Worm (Caenorhabditis elegans) whole organism, young adult: ENCODE results near the gene gtf-2E1.

Experiments
- B0035.1 ChIP-seq: sonication (generic microtip); optimal IDR thresholded peaks from 2 replicates; lab custom pipeline; 2016; ENCODE audit warnings: missing genetic modification characterization, mild to moderate bottlenecking, missing compliant biosample characterization, missing genotype, missing genetic modification reagents
- B0261.1 ChIP-seq: sonication (generic microtip); optimal IDR thresholded peaks from 2 replicates; lab custom pipeline; 2016; ENCODE audit warnings: mild to moderate bottlenecking, missing genetic modification characterization, moderate library complexity, missing compliant biosample characterization
- C06A6.2 ChIP-seq: fragments of 200-800 bp; sonication (Bioruptor generic); conservative IDR thresholded peaks from 2 replicates; pipeline ENCODE4 v1.3.6; 2022; ENCODE audit warnings: missing genetic modification characterization, missing compliant biosample characterization
- F22D6.2 ChIP-seq: sonication (generic microtip); optimal IDR thresholded peaks from 2 replicates; lab custom pipeline; 2016; ENCODE audit warnings: mild to moderate bottlenecking, missing genetic modification characterization, missing compliant biosample characterization
- F33H1.4 ChIP-seq: fragments of 200-800 bp; sonication (Bioruptor generic); IDR thresholded peaks from 2 replicates; pipeline ENCODE4 v1.3.6; 2022; ENCODE audit warnings: missing genetic modification reagents, missing genetic modification characterization, missing compliant biosample characterization
- F37B4.10 ChIP-seq: fragments of 200-800 bp; sonication (Bioruptor generic); IDR thresholded peaks from 2 replicates; pipeline ENCODE4 v1.3.6; 2022; ENCODE audit warnings: missing genetic modification characterization, missing compliant biosample characterization
- T26A5.8 ChIP-seq: sonication (generic microtip); optimal IDR thresholded peaks from 2 replicates; lab custom pipeline; 2016; ENCODE audit warnings: missing genetic modification characterization, missing compliant biosample characterization
- Y56A3A.18 ChIP-seq: fragments of 200-800 bp; sonication (Bioruptor generic); IDR thresholded peaks from 2 replicates; pipeline ENCODE4 v1.3.6; 2022; ENCODE audit warnings: missing genetic modification reagents, missing genetic modification characterization, missing compliant biosample characterization
- Y79H2A.3 ChIP-seq: fragments of 200-800 bp; sonication (Bioruptor generic); conservative IDR thresholded peaks from 2 replicates; pipeline ENCODE4 v1.3.6; 2022; ENCODE audit warnings: missing genetic modification reagents, missing genetic modification characterization, missing compliant biosample characterization
- ama-1 ChIP-seq, 3 experiments: fragments of 150-350 bp in 1 of 3; sonication (generic microtip) in 2 of 3; optimal IDR thresholded peaks; 2 replicates each; lab custom pipeline; 2014 to 2018; ENCODE audit warnings: missing biosample characterization in 2 of 3, missing genetic modification characterization in 2 of 3, missing genetic modification reagents in 2 of 3
- atf-7 ChIP-seq: sonication (generic microtip); optimal IDR thresholded peaks from 2 replicates; lab custom pipeline; 2017; ENCODE audit warnings: mild to moderate bottlenecking, missing genetic modification characterization, missing compliant biosample characterization
- attf-3 ChIP-seq: fragments of 200-800 bp; sonication (Bioruptor generic); conservative IDR thresholded peaks from 2 replicates; pipeline ENCODE4 v1.3.6; 2022; ENCODE audit warnings: missing genetic modification reagents, missing genetic modification characterization, missing compliant biosample characterization
- attf-6 ChIP-seq: fragments of 200-800 bp; sonication (Bioruptor generic); IDR thresholded peaks from 2 replicates; pipeline ENCODE4 v1.3.6; 2022; ENCODE audit warnings: missing genetic modification reagents, missing genetic modification characterization, missing compliant biosample characterization
- bed-2 ChIP-seq: fragments of 200-800 bp; sonication (Bioruptor generic); IDR thresholded peaks from 2 replicates; pipeline ENCODE4 v1.3.6; 2022; ENCODE audit warnings: missing genetic modification reagents, missing genetic modification characterization, missing compliant biosample characterization
- ceh-27 ChIP-seq: fragments of 200-800 bp; sonication (Bioruptor generic); optimal IDR thresholded peaks from 2 replicates; lab custom pipeline; 2018; ENCODE audit warnings: mild to moderate bottlenecking, missing genetic modification characterization, moderate library complexity, missing compliant biosample characterization
- ceh-79 ChIP-seq: sonication (generic microtip); optimal IDR thresholded peaks from 2 replicates; lab custom pipeline; 2017; ENCODE audit warnings: mild to moderate bottlenecking, missing genetic modification characterization, missing compliant biosample characterization
- dox-1 ChIP-seq: fragments of 200-800 bp; sonication (Bioruptor generic); IDR thresholded peaks from 2 replicates; pipeline ENCODE4 v1.3.6; 2022; ENCODE audit warnings: missing genetic modification reagents, missing genetic modification characterization, missing compliant biosample characterization
- dpl-1 ChIP-seq: fragments of 150-350 bp; optimal IDR thresholded peaks from 2 replicates; lab custom pipeline; 2014; ENCODE audit warnings: missing biosample characterization, missing genetic modification reagents, missing genetic modification characterization
- efl-1 ChIP-seq: fragments of 150-350 bp; optimal IDR thresholded peaks from 2 replicates; lab custom pipeline; 2014; ENCODE audit warnings: missing biosample characterization, missing genetic modification reagents, missing genetic modification characterization
- ekl-4 ChIP-seq: fragments of 200-800 bp; sonication (Bioruptor generic); IDR thresholded peaks from 2 replicates; pipeline ENCODE4 v1.3.6; 2022; ENCODE audit warnings: missing genetic modification reagents, missing genetic modification characterization, missing compliant biosample characterization
- him-1 ChIP-seq: sonication (generic microtip); optimal IDR thresholded peaks from 2 replicates; lab custom pipeline; 2016; ENCODE audit warnings: missing genotype, missing genetic modification reagents, missing genetic modification characterization, missing compliant biosample characterization
- hmg-20 ChIP-seq: fragments of 200-800 bp; sonication (Bioruptor generic); IDR thresholded peaks from 2 replicates; pipeline ENCODE4 v1.3.6; 2022; ENCODE audit warnings: missing genetic modification reagents, missing genetic modification characterization, missing compliant biosample characterization
- let-607 ChIP-seq, 2 experiments: fragments of 200-800 bp in 1 of 2; sonication (Bioruptor generic) in 1 of 2; sonication (generic microtip) in 1 of 2; optimal IDR thresholded peaks; 2 replicates each; lab custom pipeline; 2016 to 2018; ENCODE audit warnings: mild to moderate bottlenecking in 2 of 2, missing compliant biosample characterization in 2 of 2, missing genetic modification characterization in 2 of 2, moderate library complexity in 2 of 2, missing genotype in 1 of 2
- lin-40 ChIP-seq: sonication (generic microtip); optimal IDR thresholded peaks from 2 replicates; lab custom pipeline; 2016; ENCODE audit warnings: missing genetic modification characterization, mild to moderate bottlenecking, missing compliant biosample characterization, missing genotype, missing genetic modification reagents
- lir-1 ChIP-seq: fragments of 200-800 bp; sonication (Bioruptor generic); conservative IDR thresholded peaks from 2 replicates; pipeline ENCODE4 v1.3.6; 2022; ENCODE audit warnings: missing genetic modification reagents, missing genetic modification characterization, missing compliant biosample characterization
- madf-3 ChIP-seq: fragments of 200-800 bp; sonication (Bioruptor generic); IDR thresholded peaks from 2 replicates; pipeline ENCODE4 v1.3.6; 2022; ENCODE audit warnings: missing genetic modification reagents, missing genetic modification characterization, missing compliant biosample characterization
- pha-4 ChIP-seq: fragments of 150-350 bp; sonication (generic microtip); optimal IDR thresholded peaks from 2 replicates; lab custom pipeline; 2014; ENCODE audit warnings: missing biosample characterization, missing genetic modification reagents, missing genetic modification characterization
- rcor-1 ChIP-seq: fragments of 200-800 bp; sonication (Bioruptor generic); IDR thresholded peaks from 2 replicates; pipeline ENCODE4 v1.3.6; 2022; ENCODE audit warnings: missing genetic modification reagents, missing genetic modification characterization, missing compliant biosample characterization
- rec-8 ChIP-seq, 2 experiments: sonication (generic microtip); optimal IDR thresholded peaks; 2 replicates each; lab custom pipeline; 2016; ENCODE audit warnings: mild to moderate bottlenecking in 2 of 2, missing genetic modification characterization in 2 of 2, missing genetic modification reagents in 2 of 2, missing genotype in 2 of 2, missing biosample characterization in 1 of 2, missing compliant biosample characterization in 1 of 2, moderate library complexity in 1 of 2
- sdz-38 ChIP-seq: sonication (generic microtip); optimal IDR thresholded peaks from 2 replicates; lab custom pipeline; 2016; ENCODE audit warnings: missing genotype, missing genetic modification characterization, missing compliant biosample characterization
- sea-2 ChIP-seq: fragments of 200-800 bp; sonication (Bioruptor generic); IDR thresholded peaks from 2 replicates; pipeline ENCODE4 v1.3.6; 2022; ENCODE audit warnings: missing genetic modification characterization, missing compliant biosample characterization
- snpc-4 ChIP-seq, 5 experiments: fragments of 150-350 bp in 1 of 5; sonication (generic microtip) in 4 of 5; optimal IDR thresholded peaks; 2 replicates each; lab custom pipeline; 2014 to 2018; ENCODE audit warnings: missing genetic modification characterization in 5 of 5, missing biosample characterization in 3 of 5, antibody characterized with exemption in 2 of 5, mild to moderate bottlenecking in 2 of 5, missing compliant biosample characterization in 2 of 5, missing genotype in 2 of 5, moderate library complexity in 2 of 5, missing genetic modification reagents in 1 of 5
- somi-1 ChIP-seq: fragments of 200-800 bp; sonication (Bioruptor generic); optimal IDR thresholded peaks from 2 replicates; lab custom pipeline; 2018; ENCODE audit warnings: mild to moderate bottlenecking, missing genetic modification characterization, missing compliant biosample characterization
- tbp1 ChIP-seq: fragments of 200-800 bp; sonication (Bioruptor generic); optimal IDR thresholded peaks from 2 replicates; lab custom pipeline; 2018; ENCODE audit warnings: mild to moderate bottlenecking, missing genetic modification characterization, missing compliant biosample characterization
- tlf-1 ChIP-seq: fragments of 200-800 bp; sonication (Bioruptor generic); optimal IDR thresholded peaks from 2 replicates; lab custom pipeline; 2018; ENCODE audit warnings: mild to moderate bottlenecking, missing genetic modification characterization, missing compliant biosample characterization
- unc-130 ChIP-seq: sonication (generic microtip); optimal IDR thresholded peaks from 2 replicates; lab custom pipeline; 2016; ENCODE audit warnings: missing genetic modification reagents, missing genetic modification characterization, missing compliant biosample characterization
- zim-3 ChIP-seq: sonication (generic microtip); optimal IDR thresholded peaks from 2 replicates; lab custom pipeline; 2017; ENCODE audit warnings: mild to moderate bottlenecking, missing genetic modification characterization, moderate library complexity, missing compliant biosample characterization
- ztf-18 ChIP-seq: sonication (generic microtip); optimal IDR thresholded peaks from 2 replicates; lab custom pipeline; 2016; ENCODE audit warnings: missing genotype, mild to moderate bottlenecking, missing genetic modification characterization, missing compliant biosample characterization
- ztf-28 ChIP-seq: fragments of 200-800 bp; sonication (Bioruptor generic); IDR thresholded peaks from 2 replicates; pipeline ENCODE4 v1.3.6; 2022; ENCODE audit warnings: missing genetic modification reagents, missing genetic modification characterization, missing compliant biosample characterization
- ztf-6 ChIP-seq: fragments of 200-800 bp; sonication (Bioruptor generic); IDR thresholded peaks from 2 replicates; pipeline ENCODE4 v1.3.6; 2022; ENCODE audit warnings: missing genetic modification reagents, missing genetic modification characterization, missing compliant biosample characterization

gtf-2E1 gene

DNA sequence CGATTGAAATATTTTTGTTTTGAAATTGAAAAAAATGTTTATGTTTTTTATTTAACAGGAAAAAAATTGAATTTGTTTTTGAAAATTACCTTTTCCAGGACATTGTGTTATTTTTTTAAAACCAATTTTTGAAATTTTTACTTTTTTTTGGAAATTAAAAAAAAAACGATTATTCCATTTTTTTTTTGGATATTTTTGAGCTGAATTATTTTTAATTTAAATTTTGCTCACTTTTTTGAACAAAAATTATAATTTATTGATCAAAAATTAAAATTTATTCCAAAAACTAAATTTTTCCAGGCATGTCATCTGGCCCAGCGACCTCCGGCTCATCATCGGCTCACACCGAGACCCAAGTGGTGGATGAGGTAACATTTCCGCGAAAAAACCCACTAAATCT, at the start of gene gtf-2E1:
Gene gtf-2E1, plus strand, starts transcription at position 301 of the 400 bp plus-strand sequence.
- no peak for TF ChIP-seq snpc-4 (GFP tag; optimal IDR thresholded peaks at IDR 0.05; lab: Kevin White, UChicago)
- TF ChIP-seq snpc-4 (tag; optimal IDR thresholded peaks at IDR 0.05; lab: Kevin White, UChicago) = peak in 1 of 4 experiments; percentile 6
- TF ChIP-seq ztf-18 (tag; lab: Kevin White, UChicago) = no peak

DNA sequence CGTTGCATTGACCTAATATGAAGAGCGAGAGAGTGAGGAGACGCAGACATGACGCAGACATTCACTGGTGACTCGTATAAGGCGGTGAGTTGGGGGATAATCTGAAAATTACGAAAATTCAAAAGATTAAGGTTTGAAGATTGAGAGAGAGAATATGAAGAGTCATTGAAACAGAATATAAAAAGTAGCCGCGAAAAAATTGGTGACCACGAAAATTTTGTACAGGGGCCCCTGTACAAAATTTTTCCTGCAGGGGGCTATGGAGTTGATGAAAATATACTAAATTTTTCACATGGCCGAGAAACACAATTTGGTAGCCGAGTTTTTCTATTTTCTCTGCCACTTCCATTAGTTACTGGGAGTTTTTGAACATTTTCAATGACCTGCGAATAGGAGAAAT, 48.4 kb upstream of the gtf-2E1 start, which contains the start of gene cnnm-1:
Gene cnnm-1, minus strand, starts transcription at position 101 of the 400 bp plus-strand sequence.
- no peak for TF ChIP-seq F22D6.2 (tag; lab: Kevin White, UChicago)

DNA sequence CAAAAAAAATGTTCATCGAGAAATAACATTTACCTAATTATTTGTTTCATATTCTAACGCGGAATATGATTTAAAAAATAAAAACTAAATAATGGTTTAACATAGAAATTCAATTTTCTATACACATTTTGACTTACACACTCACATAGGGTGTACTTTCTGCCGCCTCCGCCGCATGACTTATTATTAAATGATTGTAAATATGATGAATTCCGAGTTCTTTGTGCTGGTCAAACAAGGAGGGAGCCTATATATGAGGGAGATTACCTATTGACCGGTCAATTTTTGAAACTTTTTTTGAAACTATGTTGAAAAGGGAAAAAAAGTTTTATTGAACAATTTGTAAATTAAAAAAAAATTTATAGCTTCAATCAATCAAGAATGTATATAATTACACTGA, 47.2 kb upstream of the gtf-2E1 start:
- TF ChIP-seq sea-2 (GFP tag; lab: Robert Waterston, UW) (no peak), Y56A3A.18 (GFP tag; lab: Robert Waterston, UW) (no peak), efl-1 (GFP tag; lab: Kevin White, UChicago) (no peak), C06A6.2 (GFP tag; lab: Robert Waterston, UW) (no peak), rec-8 (tag; optimal IDR thresholded peaks at IDR 0.05; lab: Kevin White, UChicago) (no peak), ztf-6 (GFP tag; lab: Robert Waterston, UW) (no peak), lir-1 (no peak), B0261.1 (tag; lab: Kevin White, UChicago) (no peak), B0035.1 (tag; lab: Kevin White, UChicago) (no peak), zim-3 (tag; lab: Kevin White, UChicago) (no peak)
- TF ChIP-seq, all 124 proteins: peak for 0

DNA sequence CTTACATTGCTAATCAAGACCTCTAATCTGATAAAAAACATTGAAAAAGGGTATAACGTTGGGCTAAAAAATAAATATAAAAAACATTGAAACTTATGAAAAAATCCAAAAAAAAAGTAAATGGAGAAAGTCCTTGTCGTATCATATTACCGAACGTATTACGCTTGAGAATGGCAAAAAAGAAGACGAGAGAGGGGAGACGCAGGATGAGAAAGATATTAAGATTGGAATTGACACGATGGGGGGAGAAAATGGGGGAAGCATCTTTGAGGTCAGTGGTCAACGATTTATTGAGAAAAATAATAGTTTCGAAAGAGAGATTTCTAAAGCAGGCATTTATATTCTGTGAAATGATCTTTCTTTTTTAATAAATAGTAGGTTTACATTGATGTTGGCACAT, 45.8 kb upstream of the gtf-2E1 start:
- TF ChIP-seq lir-1 (no peak), him-1 (tag; lab: Kevin White, UChicago) (no peak), ceh-27 (GFP tag; lab: Kevin White, UChicago) (no peak), ceh-79 (tag; lab: Kevin White, UChicago) (no peak), Y79H2A.3 (GFP tag; lab: Robert Waterston, UW) (no peak), ama-1 (optimal IDR thresholded peaks at IDR 0.05; lab: Kevin White, UChicago) (no peak), ama-1 (GFP tag; optimal IDR thresholded peaks at IDR 0.05; lab: Kevin White, UChicago) (no peak), T26A5.8 (tag; lab: Kevin White, UChicago) (no peak), Y56A3A.18 (GFP tag; lab: Robert Waterston, UW) (no peak), rcor-1 (GFP tag; lab: Robert Waterston, UW) (no peak), C06A6.2 (GFP tag; lab: Robert Waterston, UW) (no peak), hmg-20 (GFP tag; lab: Robert Waterston, UW) (no peak), bed-2 (no peak), atf-7 (tag; lab: Kevin White, UChicago) (no peak), tbp1 (no peak), dox-1 (GFP tag; lab: Robert Waterston, UW) (no peak), ekl-4 (no peak), attf-6 (GFP tag; lab: Robert Waterston, UW) (no peak), F37B4.10 (GFP tag; lab: Robert Waterston, UW) (no peak)
- TF ChIP-seq, all 124 proteins: peak for 0

DNA sequence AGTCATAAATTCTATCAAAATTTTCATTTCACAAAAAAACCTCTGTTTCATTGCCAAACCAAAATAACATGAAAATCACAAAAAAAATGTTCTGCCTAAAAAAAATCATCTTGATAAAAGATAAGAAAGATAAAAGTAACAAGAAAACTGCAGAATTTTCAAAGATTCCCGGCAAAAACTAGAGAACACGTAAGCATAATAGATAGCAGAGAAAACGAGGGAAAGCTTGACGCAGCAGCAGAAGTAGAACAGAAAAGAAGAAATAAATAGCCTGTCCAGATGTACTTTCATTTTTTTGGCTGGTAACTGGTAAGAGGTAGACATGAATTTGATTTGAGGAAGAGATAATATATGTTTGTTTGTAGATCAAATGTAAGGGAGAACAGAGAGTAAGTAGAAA, 44.3 kb upstream of the gtf-2E1 start:
- TF ChIP-seq dpl-1 (GFP tag; lab: Kevin White, UChicago) (no peak), lin-40 (tag; lab: Kevin White, UChicago) (no peak), attf-3 (GFP tag; lab: Robert Waterston, UW) (no peak), sdz-38 (tag; lab: Kevin White, UChicago) (no peak), tlf-1 (GFP tag; lab: Kevin White, UChicago) (no peak), let-607 (tag; optimal IDR thresholded peaks at IDR 0.05; lab: Kevin White, UChicago) (no peak), ztf-18 (tag; lab: Kevin White, UChicago) (no peak), unc-130 (GFP tag; lab: Kevin White, UChicago) (no peak), F33H1.4 (no peak), somi-1 (GFP tag; lab: Kevin White, UChicago) (no peak), ztf-28 (no peak), Y79H2A.3 (GFP tag; lab: Robert Waterston, UW) (no peak), ama-1 (optimal IDR thresholded peaks at IDR 0.05; lab: Kevin White, UChicago) (no peak), ama-1 (GFP tag; optimal IDR thresholded peaks at IDR 0.05; lab: Kevin White, UChicago) (no peak), madf-3 (GFP tag; lab: Robert Waterston, UW) (no peak), F22D6.2 (tag; lab: Kevin White, UChicago) (no peak), pha-4 (tag; lab: Kevin White, UChicago) (no peak)
